Worm (Caenorhabditis elegans): ENCODE data around the gene F48F7.6.

DNA sequence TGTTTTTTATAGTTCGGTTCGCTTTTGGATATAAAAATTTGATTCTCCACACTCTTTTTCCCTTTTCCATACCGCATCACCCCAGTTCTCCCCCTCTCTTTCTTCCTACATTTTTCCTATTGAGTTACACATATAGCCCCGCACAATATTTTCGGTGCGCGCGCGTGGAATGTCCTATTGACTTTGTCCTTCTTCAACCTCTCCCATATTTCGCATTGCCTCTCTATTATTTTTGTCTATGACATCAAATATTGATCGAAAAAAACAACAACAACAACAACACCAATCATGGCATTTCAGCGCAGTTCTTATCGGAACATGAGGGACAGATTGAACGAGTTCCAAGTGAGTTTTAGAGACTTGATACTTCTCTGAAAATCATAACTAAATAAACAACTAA, 17.8 kb upstream of the F48F7.6 start, which contains the start of gene syx-2:
- no peak for TF ChIP-seq ceh-16 (tag; optimal IDR thresholded peaks at IDR 0.05)
- TF ChIP-seq dmd-4 (tag; optimal IDR thresholded peaks at IDR 0.05): no peak
- TF ChIP-seq F13H6.1 (tag; optimal IDR thresholded peaks at IDR 0.05): no peak
- no peak for TF ChIP-seq unc-62 (GFP tag; optimal IDR thresholded peaks at IDR 0.05)

Measured in whole organism, L2 larva.